Worm (Caenorhabditis elegans) whole organism, dauer: ENCODE data around the gene ivns-1.
"Not testable (repeated sequence)": the region's sequence is repeated elsewhere in the genome, so short reads cannot be mapped to it uniquely, and the experiment has no call there.

Source experiments
- unc-62 ChIP-seq: sonication (generic microtip); optimal IDR thresholded peaks from 2 replicates; lab custom pipeline; 2017; ENCODE audit warnings: missing biosample characterization, missing genetic modification reagents, missing genetic modification characterization

Gene ivns-1

ce11 chrX:12618447-12618846 lies 15.7 kb downstream of the ivns-1 start:
- TF ChIP-seq unc-62 = no peak

- not testable (repeated sequence) for TF ChIP-seq unc-62
Observed at ce11 chrX:12613451-12613850, 20.7 kb downstream of the ivns-1 start, which contains the start of gene R09A8.1. Gene R09A8.1 (plus strand): TSS chrX:12613751.

ce11 chrX:12603322-12603984 lies 30.7 kb downstream of the ivns-1 start, which contains the start of the genes T24D5.6 and R09A8.9:
Gene T24D5.6 (plus strand): TSS chrX:12603622.
Gene R09A8.9 (plus strand): TSS chrX:12603934.
- TF ChIP-seq unc-62 = no peak

- TF ChIP-seq unc-62 = no peak
Observed at ce11 chrX:12602611-12603010, 31.5 kb downstream of the ivns-1 start.

- no peak for TF ChIP-seq unc-62
Observed at ce11 chrX:12596868-12597267, 37.3 kb downstream of the ivns-1 start, which contains the start of gene T24D5.4. Gene T24D5.4 (plus strand): TSS chrX:12597168.

ce11 chrX:12595954-12596353 lies 38.2 kb downstream of the ivns-1 start:
- no peak for TF ChIP-seq unc-62

- TF ChIP-seq unc-62 = no peak
Observed at ce11 chrX:12595217-12595616, 38.9 kb downstream of the ivns-1 start.

- no peak for TF ChIP-seq unc-62
Observed at ce11 chrX:12589503-12589902, 44.7 kb downstream of the ivns-1 start.

- TF ChIP-seq unc-62 = no peak
Observed at ce11 chrX:12586352-12586751, 47.8 kb downstream of the ivns-1 start, which contains the start of gene T24D5.2. Gene T24D5.2 (minus strand): TSS chrX:12586452.

ce11 chrX:12583497-12583896 lies 50.7 kb downstream of the ivns-1 start:
- TF ChIP-seq unc-62 = no peak

ce11 chrX:12579774-12580173 lies 54.4 kb downstream of the ivns-1 start, which contains the start of gene T24D5.3:
Gene T24D5.3 (plus strand): TSS chrX:12580074.
- no peak for TF ChIP-seq unc-62
